Worm (Caenorhabditis elegans) whole organism, early embryonic: Measurements from ENCODE around the gene str-38.

Experiments used
- B0310.2 ChIP-seq: sonication (generic microtip); optimal IDR thresholded peaks from 2 replicates; lab custom pipeline; 2016; ENCODE audit warnings: mild to moderate bottlenecking, missing genetic modification characterization, missing compliant biosample characterization
- ama-1 ChIP-seq: fragments of 150-350 bp; optimal IDR thresholded peaks from 2 replicates; lab custom pipeline; 2014
- ceh-13 ChIP-seq: fragments of 200-800 bp; sonication (Bioruptor generic); optimal IDR thresholded peaks from 2 replicates; lab custom pipeline; 2018; ENCODE audit warnings: mild to moderate bottlenecking, missing genetic modification characterization, missing compliant biosample characterization
- hmbx-1 ChIP-seq: sonication (generic microtip); optimal IDR thresholded peaks from 2 replicates; lab custom pipeline; 2016; ENCODE audit warnings: mild to moderate bottlenecking, missing genetic modification characterization, missing compliant biosample characterization
- tbx-11 ChIP-seq: fragments of 200-800 bp; sonication (Bioruptor generic); IDR thresholded peaks from 2 replicates; pipeline ENCODE4 v1.3.6; 2022; ENCODE audit warnings: missing genetic modification characterization, missing compliant biosample characterization
- tra-4 ChIP-seq: sonication (generic microtip); optimal IDR thresholded peaks from 2 replicates; lab custom pipeline; 2017; ENCODE audit warnings: missing genetic modification characterization, missing compliant biosample characterization

DNA sequence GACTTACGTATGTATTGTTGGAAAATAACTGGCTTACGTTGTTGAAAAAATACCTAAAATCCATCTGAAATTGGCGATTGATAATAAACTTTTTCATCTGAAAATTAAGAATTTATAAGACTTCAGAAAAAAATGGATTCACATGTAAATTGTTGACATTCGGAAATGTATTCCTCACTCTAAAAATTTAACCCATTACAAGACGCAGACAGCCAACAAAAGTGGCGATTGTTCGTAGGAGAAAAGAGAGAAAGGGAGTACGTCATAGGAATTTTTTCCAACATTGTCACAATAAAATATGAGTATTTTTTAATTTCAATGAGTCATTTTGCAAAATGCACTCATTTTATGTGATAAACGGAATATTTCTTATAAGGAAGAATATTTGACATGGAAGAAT lies 13.5 kb downstream of the str-38 start, which contains the start of gene Y6E2A.5:
- no peak for TF ChIP-seq ceh-13
- TF ChIP-seq ama-1 (lab: Kevin White, UChicago) = no peak
- TF ChIP-seq B0310.2 = no peak
- no peak for TF ChIP-seq tbx-11 (GFP tag; lab: Robert Waterston, UW)
- TF ChIP-seq tra-4 (tag; lab: Kevin White, UChicago) = no peak
- TF ChIP-seq hmbx-1 (tag; lab: Kevin White, UChicago) = no peak
